Worm (Caenorhabditis elegans): ENCODE data around the gene B0524.2.

The B0524.2 gene

DNA sequence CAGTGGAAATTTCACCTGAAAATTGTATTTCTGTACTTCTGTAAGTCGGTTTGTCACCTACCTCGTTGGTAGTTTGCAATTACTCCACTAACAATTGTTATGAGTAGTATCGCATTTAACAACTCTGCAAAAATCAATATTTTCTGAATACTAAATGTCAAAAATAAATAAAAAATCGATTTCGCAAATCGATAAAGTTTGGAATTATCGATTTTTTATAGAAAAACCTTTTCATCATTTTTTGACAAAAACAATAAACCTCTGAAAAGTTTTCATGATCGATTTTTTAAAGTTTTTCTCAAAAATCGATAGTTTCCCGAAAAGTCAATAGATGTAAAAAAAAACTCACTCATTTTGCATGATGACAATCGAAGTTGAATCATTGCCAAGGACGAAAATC, 6.9 kb upstream of the B0524.2 start (continued):
- TF ChIP-seq egl-18 (GFP tag; IDR thresholded peaks at IDR 0.05): no peak

DNA sequence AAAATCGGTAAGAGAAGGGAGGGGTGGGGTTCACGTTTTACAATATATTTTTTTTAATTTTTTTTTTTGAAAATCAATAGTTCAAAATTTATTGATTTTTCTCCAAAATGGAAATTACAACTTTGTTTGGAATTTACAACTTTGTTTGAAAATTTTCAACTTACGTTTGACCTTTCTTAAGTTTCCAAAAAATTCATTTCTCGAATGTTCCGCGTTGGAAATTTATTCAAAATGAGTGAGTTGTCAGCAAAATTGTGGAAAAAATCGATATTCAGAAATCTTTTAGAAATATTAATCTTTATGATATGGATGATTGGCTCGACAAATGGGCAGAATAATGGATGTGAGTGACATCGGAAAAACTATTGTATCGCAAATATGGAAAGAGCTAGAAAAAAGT, 6.5 kb upstream of the B0524.2 start, which contains the start of gene B0524.3:
TSS of gene B0524.3 (plus strand) at position 301 of the 400 bp plus-strand sequence.
- no peak for TF ChIP-seq ceh-40 (GFP tag; IDR thresholded peaks at IDR 0.05)
- no peak for TF ChIP-seq rec-8 (tag; optimal IDR thresholded peaks at IDR 0.05)
- TF ChIP-seq pbrm-1 (GFP tag; IDR thresholded peaks at IDR 0.05): no peak
- no peak for TF ChIP-seq mxl-1 (tag; optimal IDR thresholded peaks at IDR 0.05)
- TF ChIP-seq tbx-9 (tag; optimal IDR thresholded peaks at IDR 0.05; ENCODE audit: borderline replicate concordance): no peak
- TF ChIP-seq zim-3 (tag; optimal IDR thresholded peaks at IDR 0.05): no peak
- TF ChIP-seq snpc-4 (GFP tag; optimal IDR thresholded peaks at IDR 0.05): no peak
- TF ChIP-seq snpc-4 (tag; optimal IDR thresholded peaks at IDR 0.05): no peak

DNA sequence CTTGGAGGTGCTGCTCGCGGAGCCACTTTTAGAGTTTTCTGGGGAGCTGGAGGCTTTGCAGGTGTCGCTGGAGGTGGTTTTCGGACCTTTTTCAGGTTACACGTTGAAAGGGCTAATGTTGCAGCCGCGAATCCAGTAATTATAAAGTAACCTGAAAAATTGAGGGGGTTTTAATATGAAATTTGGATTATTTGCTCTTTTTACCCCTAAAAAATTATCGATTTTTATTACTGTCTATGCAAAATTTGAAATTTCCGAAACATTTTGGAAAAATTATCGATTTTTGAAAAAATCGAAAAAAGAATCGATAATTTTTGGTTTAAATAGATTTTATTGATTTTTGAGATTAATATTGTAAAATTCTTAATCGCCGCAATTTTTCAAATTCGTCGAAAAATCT, 452 bp upstream of the B0524.2 start:
- TF ChIP-seq gei-17 (GFP tag; optimal IDR thresholded peaks at IDR 0.05) (no peak), ZK185.1 (tag; optimal IDR thresholded peaks at IDR 0.05; ENCODE audit: poor library complexity, severe bottlenecking) (no peak), sptf-2 (GFP tag; optimal IDR thresholded peaks at IDR 0.05) (no peak), attf-6 (GFP tag; IDR thresholded peaks at IDR 0.05) (no peak), atf-7 (tag; optimal IDR thresholded peaks at IDR 0.05) (no peak), F49E8.2 (tag; optimal IDR thresholded peaks at IDR 0.05; ENCODE audit: insufficient read depth) (no peak), die-1 (tag; optimal IDR thresholded peaks at IDR 0.05) (no peak), ztf-22 (GFP tag; optimal IDR thresholded peaks at IDR 0.05) (no peak), repo-1 (tag; optimal IDR thresholded peaks at IDR 0.05) (no peak), zfh-2 (GFP tag; conservative IDR thresholded peaks at IDR 0.05) (no peak), egrh-3 (GFP tag; IDR thresholded peaks at IDR 0.05) (no peak), B0336.3 (GFP tag; IDR thresholded peaks at IDR 0.05) (no peak)

DNA sequence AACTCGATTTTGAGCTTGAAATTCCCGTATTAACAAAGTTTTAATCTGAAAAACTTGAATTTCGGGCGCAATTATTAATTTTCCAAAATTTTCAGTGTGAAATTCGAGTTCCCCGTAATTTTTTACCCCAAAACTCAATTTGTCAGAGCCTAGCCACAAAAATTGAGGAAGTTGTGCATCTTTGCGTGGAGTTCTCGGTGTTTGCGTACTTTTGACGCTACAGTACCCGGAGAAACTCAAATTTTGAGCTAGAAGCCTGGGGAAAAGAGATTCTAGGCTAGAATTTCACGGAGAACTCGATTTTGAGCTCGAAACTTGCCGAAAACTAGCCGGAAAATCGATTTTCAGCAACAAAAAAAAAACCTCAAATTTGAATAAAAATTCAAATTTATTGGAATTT, 6.5 kb downstream of the B0524.2 start:
- peak; percentile 19 for TF ChIP-seq lsl-1 (GFP tag; optimal IDR thresholded peaks at IDR 0.05)
- 0 out of 2 replicates have a peak, but pooled peaks have one; percentile 43 for TF ChIP-seq nfyb-1 (GFP tag; IDR thresholded peaks at IDR 0.05)

DNA sequence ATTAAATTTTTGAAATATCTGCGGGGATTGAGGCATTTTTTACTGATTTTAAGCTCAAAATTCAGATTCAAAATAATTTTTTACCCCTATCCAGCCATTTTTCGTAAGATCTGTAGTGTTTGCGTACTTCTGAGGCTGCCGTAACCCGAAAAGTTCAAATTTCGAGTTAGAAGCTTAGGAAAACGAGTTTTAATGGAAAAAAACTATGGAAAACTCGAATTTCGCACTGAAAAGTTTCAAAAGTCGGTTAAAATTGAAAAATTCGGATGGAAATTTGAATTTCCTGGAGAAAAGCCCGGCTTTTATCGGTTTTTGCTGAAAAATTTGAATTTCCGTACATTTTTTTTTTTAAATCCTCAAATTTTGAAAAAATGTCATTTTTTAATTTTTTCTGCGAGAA, 10.1 kb downstream of the B0524.2 start:
- TF ChIP-seq somi-1 (GFP tag; optimal IDR thresholded peaks at IDR 0.05) (no peak), ztf-3 (GFP tag; optimal IDR thresholded peaks at IDR 0.05) (no peak), zfh-2 (GFP tag; conservative IDR thresholded peaks at IDR 0.05) (no peak), repo-1 (tag; optimal IDR thresholded peaks at IDR 0.05) (no peak), hrde-1 (tag; optimal IDR thresholded peaks at IDR 0.05; ENCODE audit: borderline replicate concordance) (no peak), B0019.2 (GFP tag; conservative IDR thresholded peaks at IDR 0.05) (no peak), mcd-1 (GFP tag; IDR thresholded peaks at IDR 0.05) (no peak), B0261.1 (tag; optimal IDR thresholded peaks at IDR 0.05) (no peak), ztf-18 (tag; optimal IDR thresholded peaks at IDR 0.05) (no peak), F49E8.2 (tag; optimal IDR thresholded peaks at IDR 0.05; ENCODE audit: insufficient read depth) (no peak)

DNA sequence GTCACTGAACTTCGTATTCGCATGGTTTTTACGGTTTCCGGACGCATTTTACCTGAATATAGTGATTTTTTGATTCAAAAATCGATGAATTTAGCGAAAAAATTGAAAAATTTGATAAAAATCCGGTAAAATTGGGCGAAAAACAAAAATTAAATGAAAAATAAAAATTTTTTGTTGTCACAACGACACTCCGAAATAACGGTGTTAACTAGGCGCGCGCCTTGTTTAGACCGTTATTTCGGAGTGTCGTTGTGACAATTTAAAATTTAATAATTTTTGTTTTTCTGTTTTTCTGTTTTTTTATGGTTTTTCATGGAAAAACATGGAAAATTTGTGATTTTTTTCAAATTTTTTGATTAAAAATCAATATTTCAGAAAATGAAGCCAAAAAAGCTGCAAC, 11.7 kb downstream of the B0524.2 start, which contains the start of the genes B0524.6 and pqn-41:
TSS of gene B0524.6 (minus strand) at position 52 of the 400 bp plus-strand sequence.
TSS of gene pqn-41 (plus strand) at position 370 of the 400 bp plus-strand sequence.
- TF ChIP-seq F23B12.7 (tag; optimal IDR thresholded peaks at IDR 0.05; ENCODE audit: insufficient read depth) (peak; percentile 67), lin-35 (GFP tag; optimal IDR thresholded peaks at IDR 0.05) (peak in 1 of 3 experiments; percentile 54), ZK185.1 (tag; optimal IDR thresholded peaks at IDR 0.05; ENCODE audit: poor library complexity, severe bottlenecking) (no peak), aptf-3 (GFP tag; IDR thresholded peaks at IDR 0.05) (no peak), atf-7 (tag; optimal IDR thresholded peaks at IDR 0.05) (no peak), B0336.3 (GFP tag; IDR thresholded peaks at IDR 0.05) (no peak), attf-3 (GFP tag; conservative IDR thresholded peaks at IDR 0.05) (peak; percentile 98), athp-1 (tag; optimal IDR thresholded peaks at IDR 0.05) (peak; percentile 47), hmg-1.2 (GFP tag; IDR thresholded peaks at IDR 0.05) (peak; percentile 8; the same call in 1 of the 2 replicates)
